Worm (Caenorhabditis elegans) whole organism, mixed stage, embryonic: Measurements from ENCODE around the gene Y32F6B.1.

ENCODE experiments used
- M03D4.4 ChIP-seq: sonication (generic microtip); optimal IDR thresholded peaks from 2 replicates; lab custom pipeline; 2017; ENCODE audit warnings: mild to moderate bottlenecking, missing genetic modification characterization, missing compliant biosample characterization
- bed-3 ChIP-seq: fragments of 200-800 bp; sonication (Bioruptor generic); optimal IDR thresholded peaks from 3 replicates; lab custom pipeline; 2018; ENCODE audit warnings: mild to moderate bottlenecking, missing genetic modification characterization, moderate library complexity, missing compliant biosample characterization
- blmp-1 ChIP-seq: fragments of 150-350 bp; optimal IDR thresholded peaks from 2 replicates; lab custom pipeline; 2014; ENCODE audit warnings: missing biosample characterization, missing genetic modification characterization
- ceh-39 ChIP-seq: fragments of 150-350 bp; optimal IDR thresholded peaks from 2 replicates; lab custom pipeline; 2014; ENCODE audit warnings: missing biosample characterization, missing genetic modification characterization
- ceh-43 ChIP-seq: fragments of 200-800 bp; sonication (Bioruptor generic); optimal IDR thresholded peaks from 2 replicates; lab custom pipeline; 2018; ENCODE audit warnings: mild to moderate bottlenecking, missing genetic modification characterization, moderate library complexity, missing compliant biosample characterization
- ceh-83 ChIP-seq: fragments of 200-800 bp; sonication (Bioruptor generic); optimal IDR thresholded peaks from 2 replicates; lab custom pipeline; 2018; ENCODE audit warnings: mild to moderate bottlenecking, missing genetic modification characterization, missing compliant biosample characterization
- ces-1 ChIP-seq: fragments of 150-350 bp; optimal IDR thresholded peaks from 2 replicates; lab custom pipeline; 2014; ENCODE audit warnings: missing biosample characterization, missing genetic modification reagents, missing genetic modification characterization
- cnd-1 ChIP-seq: fragments of 200-800 bp; sonication (Bioruptor generic); optimal IDR thresholded peaks from 2 replicates; lab custom pipeline; 2018; ENCODE audit warnings: mild to moderate bottlenecking, missing genetic modification characterization, missing compliant biosample characterization
- drap-1 ChIP-seq: fragments of 200-800 bp; sonication (Bioruptor generic); optimal IDR thresholded peaks from 3 replicates; lab custom pipeline; 2018; ENCODE audit warnings: mild to moderate bottlenecking, missing genetic modification characterization, missing compliant biosample characterization
- elt-1 ChIP-seq: sonication (generic microtip); optimal IDR thresholded peaks from 2 replicates; lab custom pipeline; 2017; ENCODE audit warnings: missing genetic modification characterization, mild to moderate bottlenecking, missing compliant biosample characterization, antibody characterized with exemption, moderate library complexity, borderline replicate concordance; ENCODE audit not compliant: insufficient read depth
- elt-3 ChIP-seq: fragments of 150-350 bp; optimal IDR thresholded peaks from 2 replicates; lab custom pipeline; 2014; ENCODE audit warnings: missing biosample characterization, missing genetic modification characterization
- flh-1 ChIP-seq: fragments of 200-800 bp; sonication (Bioruptor generic); optimal IDR thresholded peaks from 2 replicates; lab custom pipeline; 2018; ENCODE audit warnings: mild to moderate bottlenecking, missing genetic modification characterization, moderate library complexity, missing compliant biosample characterization
- ham-2 ChIP-seq: fragments of 200-800 bp; sonication (Bioruptor generic); optimal IDR thresholded peaks from 2 replicates; lab custom pipeline; 2018; ENCODE audit warnings: mild to moderate bottlenecking, missing genetic modification characterization, missing compliant biosample characterization
- hlh-1 ChIP-seq: fragments of 150-350 bp; optimal IDR thresholded peaks from 2 replicates; lab custom pipeline; 2014; ENCODE audit warnings: missing biosample characterization, missing genetic modification reagents, missing genetic modification characterization
- lin-13 ChIP-seq: fragments of 150-350 bp; optimal IDR thresholded peaks from 2 replicates; lab custom pipeline; 2014; ENCODE audit warnings: missing biosample characterization, missing genetic modification characterization
- lin-32 ChIP-seq: fragments of 200-800 bp; sonication (Bioruptor generic); optimal IDR thresholded peaks from 2 replicates; lab custom pipeline; 2018; ENCODE audit warnings: mild to moderate bottlenecking, missing genetic modification characterization, missing compliant biosample characterization
- lsy-2 ChIP-seq: fragments of 150-350 bp; optimal IDR thresholded peaks from 2 replicates; lab custom pipeline; 2014; ENCODE audit warnings: missing biosample characterization, missing genetic modification characterization
- mab-5 ChIP-seq: fragments of 150-350 bp; optimal IDR thresholded peaks from 2 replicates; lab custom pipeline; 2014; ENCODE audit warnings: missing biosample characterization, missing genetic modification characterization
- mep-1 ChIP-seq: fragments of 150-350 bp; optimal IDR thresholded peaks from 2 replicates; lab custom pipeline; 2017; ENCODE audit warnings: missing biosample characterization, missing genetic modification reagents, missing genetic modification characterization, inconsistent platforms
- mls-2 ChIP-seq: sonication (generic microtip); optimal IDR thresholded peaks from 2 replicates; lab custom pipeline; 2016; ENCODE audit warnings: mild to moderate bottlenecking, missing genetic modification characterization, moderate library complexity, missing compliant biosample characterization
- nhr-12 ChIP-seq: fragments of 150-350 bp; optimal IDR thresholded peaks from 2 replicates; lab custom pipeline; 2014; ENCODE audit warnings: missing biosample characterization, missing genetic modification characterization
- nhr-2 ChIP-seq: fragments of 150-350 bp; optimal IDR thresholded peaks from 2 replicates; lab custom pipeline; 2014; ENCODE audit warnings: missing biosample characterization, missing genetic modification characterization
- nhr-237 ChIP-seq: fragments of 150-350 bp; optimal IDR thresholded peaks from 2 replicates; lab custom pipeline; 2014; ENCODE audit warnings: missing biosample characterization, missing genetic modification characterization
- nhr-28 ChIP-seq: fragments of 150-350 bp; optimal IDR thresholded peaks from 2 replicates; lab custom pipeline; 2014; ENCODE audit warnings: missing biosample characterization, missing genetic modification characterization
- nhr-76 ChIP-seq: sonication (generic microtip); optimal IDR thresholded peaks from 2 replicates; lab custom pipeline; 2017; ENCODE audit warnings: missing biosample characterization, missing genetic modification characterization
- pha-4 ChIP-seq: fragments of 150-350 bp; optimal IDR thresholded peaks from 2 replicates; lab custom pipeline; 2018; ENCODE audit warnings: missing biosample characterization, missing genetic modification reagents, missing genetic modification characterization
- sem-2 ChIP-seq: fragments of 200-800 bp; sonication (Bioruptor generic); optimal IDR thresholded peaks from 2 replicates; lab custom pipeline; 2018; ENCODE audit warnings: mild to moderate bottlenecking, missing genetic modification characterization, missing compliant biosample characterization
- sptf-1 ChIP-seq: sonication (generic microtip); optimal IDR thresholded peaks from 2 replicates; lab custom pipeline; 2017; ENCODE audit warnings: mild to moderate bottlenecking, missing genetic modification characterization, moderate library complexity, missing compliant biosample characterization
- tbx-8 ChIP-seq: fragments of 200-800 bp; sonication (Bioruptor generic); optimal IDR thresholded peaks from 2 replicates; lab custom pipeline; 2018; ENCODE audit warnings: mild to moderate bottlenecking, missing genetic modification characterization, moderate library complexity, missing compliant biosample characterization
- unc-120 ChIP-seq: sonication (generic microtip); optimal IDR thresholded peaks from 2 replicates; lab custom pipeline; 2017; ENCODE audit warnings: missing genetic modification characterization, missing compliant biosample characterization; ENCODE audit not compliant: poor library complexity, severe bottlenecking
- unc-39 ChIP-seq: fragments of 150-350 bp; optimal IDR thresholded peaks from 2 replicates; lab custom pipeline; 2014; ENCODE audit warnings: missing biosample characterization, missing genetic modification characterization
- unc-62 ChIP-seq: fragments of 150-350 bp; optimal IDR thresholded peaks from 2 replicates; lab custom pipeline; 2014; ENCODE audit warnings: missing biosample characterization, missing genetic modification reagents, missing genetic modification characterization
- zip-8 ChIP-seq: fragments of 150-350 bp; optimal IDR thresholded peaks from 2 replicates; lab custom pipeline; 2014; ENCODE audit warnings: missing biosample characterization, missing genetic modification characterization
- ztf-11 ChIP-seq: fragments of 150-350 bp; optimal IDR thresholded peaks from 2 replicates; lab custom pipeline; 2014; ENCODE audit warnings: missing biosample characterization, missing genetic modification characterization

The Y32F6B.1 gene

ce11 chrV:10469845-10470244 is 14.7 kb downstream of the Y32F6B.1 start:
- TF ChIP-seq ztf-11 (tag; lab: Kevin White, UChicago) (no peak), nhr-76 (no peak), nhr-2 (no peak), pha-4 (tag; lab: Kevin White, UChicago) (no peak), nhr-12 (tag; lab: Kevin White, UChicago) (no peak), sptf-1 (tag; lab: Kevin White, UChicago) (no peak), mls-2 (tag; lab: Kevin White, UChicago) (no peak)

- TF ChIP-seq elt-3 (tag; lab: Kevin White, UChicago) (no peak), cnd-1 (tag; lab: Kevin White, UChicago) (no peak), mab-5 (tag; lab: Kevin White, UChicago) (no peak), unc-62 (no peak), tbx-8 (GFP tag; lab: Kevin White, UChicago) (no peak), sptf-1 (tag; lab: Kevin White, UChicago) (no peak), nhr-12 (tag; lab: Kevin White, UChicago) (no peak), flh-1 (GFP tag; lab: Kevin White, UChicago) (no peak), drap-1 (no peak), pha-4 (tag; lab: Kevin White, UChicago) (no peak), lsy-2 (no peak), lin-32 (GFP tag; lab: Kevin White, UChicago) (no peak), nhr-28 (no peak), ceh-39 (tag; lab: Kevin White, UChicago) (no peak)
These were observed 15.8 kb downstream of the Y32F6B.1 start for ce11 chrV:10468709-10469108.

ce11 chrV:10468190-10468589 is 16.4 kb downstream of the Y32F6B.1 start, which contains the start of gene egl-9:
egl-9 (plus strand) TSS chrV:10468517.
- no peak for TF ChIP-seq nhr-12 (tag; lab: Kevin White, UChicago)
- no peak for TF ChIP-seq M03D4.4 (tag; lab: Kevin White, UChicago)
- no peak for TF ChIP-seq nhr-76
- no peak for TF ChIP-seq pha-4 (tag; lab: Kevin White, UChicago)
- TF ChIP-seq ceh-39 (tag; lab: Kevin White, UChicago) = no peak
- TF ChIP-seq elt-1 (tag; lab: Kevin White, UChicago) = no peak
- no peak for TF ChIP-seq mls-2 (tag; lab: Kevin White, UChicago)
- TF ChIP-seq lin-13 (tag; lab: Kevin White, UChicago) = no peak
- TF ChIP-seq ceh-43 (GFP tag; lab: Kevin White, UChicago) = no peak
- no peak for TF ChIP-seq hlh-1
- TF ChIP-seq unc-62 = no peak
- TF ChIP-seq unc-39 (tag; lab: Kevin White, UChicago) = no peak
- no peak for TF ChIP-seq tbx-8 (GFP tag; lab: Kevin White, UChicago)
- no peak for TF ChIP-seq cnd-1 (tag; lab: Kevin White, UChicago)
- TF ChIP-seq drap-1 = no peak
- no peak for TF ChIP-seq mab-5 (tag; lab: Kevin White, UChicago)
- no peak for TF ChIP-seq ham-2 (GFP tag; lab: Kevin White, UChicago)
- TF ChIP-seq sptf-1 (tag; lab: Kevin White, UChicago) = no peak

- TF ChIP-seq blmp-1 (tag; lab: Kevin White, UChicago) = no peak
- no peak for TF ChIP-seq flh-1 (GFP tag; lab: Kevin White, UChicago)
- TF ChIP-seq lin-32 (GFP tag; lab: Kevin White, UChicago) = no peak
- TF ChIP-seq hlh-1 = no peak
- TF ChIP-seq, all 35 proteins: peak for 0
These were observed 16.9 kb downstream of the Y32F6B.1 start for ce11 chrV:10467659-10468058.

- TF ChIP-seq bed-3 (no peak), ces-1 (GFP tag; lab: Kevin White, UChicago) (no peak), zip-8 (tag; lab: Kevin White, UChicago) (peak; percentile 67), hlh-1 (no peak), nhr-2 (no peak), ham-2 (GFP tag; lab: Kevin White, UChicago) (no peak), cnd-1 (tag; lab: Kevin White, UChicago) (no peak)
These were observed 17.4 kb downstream of the Y32F6B.1 start for ce11 chrV:10467104-10467503.

ce11 chrV:10466607-10467092 is 17.9 kb downstream of the Y32F6B.1 start:
- peak; percentile 8 for TF ChIP-seq ceh-83
- peak; percentile 90 for TF ChIP-seq ces-1 (GFP tag; lab: Kevin White, UChicago)
- TF ChIP-seq nhr-237 (tag; lab: Kevin White, UChicago) = peak; percentile 96
- TF ChIP-seq lin-32 (GFP tag; lab: Kevin White, UChicago) = no peak
- peak; percentile 58 for TF ChIP-seq elt-3 (tag; lab: Kevin White, UChicago)
- peak; percentile 77 for TF ChIP-seq lsy-2
- TF ChIP-seq ham-2 (GFP tag; lab: Kevin White, UChicago) = peak; percentile 89
- TF ChIP-seq pha-4 (tag; lab: Kevin White, UChicago) = peak; percentile 94
- TF ChIP-seq unc-62 = peak; percentile 84
- TF ChIP-seq cnd-1 (tag; lab: Kevin White, UChicago) = peak; percentile 60
- peak; percentile 68 for TF ChIP-seq lin-13 (tag; lab: Kevin White, UChicago)
- TF ChIP-seq mep-1 (tag; lab: Kevin White, UChicago) = peak; percentile 95
- TF ChIP-seq nhr-2 = peak; percentile 59
- TF ChIP-seq blmp-1 (tag; lab: Kevin White, UChicago) = no peak
- peak; percentile 69 for TF ChIP-seq M03D4.4 (tag; lab: Kevin White, UChicago)
- TF ChIP-seq ceh-43 (GFP tag; lab: Kevin White, UChicago) = no peak
- peak; percentile 89 for TF ChIP-seq ceh-39 (tag; lab: Kevin White, UChicago)
- TF ChIP-seq nhr-12 (tag; lab: Kevin White, UChicago) = no peak
- TF ChIP-seq nhr-28 = peak; percentile 2
- peak; percentile 65 for TF ChIP-seq elt-1 (tag; lab: Kevin White, UChicago)
- TF ChIP-seq unc-120 (tag; lab: Kevin White, UChicago) = peak; percentile 96
- no peak for TF ChIP-seq unc-39 (tag; lab: Kevin White, UChicago)
- peak; percentile 33 for TF ChIP-seq drap-1
- TF ChIP-seq hlh-1 = peak; percentile 54
- peak; percentile 55 for TF ChIP-seq ztf-11 (tag; lab: Kevin White, UChicago)
- TF ChIP-seq mls-2 (tag; lab: Kevin White, UChicago) = peak; percentile 78
- no peak for TF ChIP-seq sem-2
